Fruit fly (Drosophila melanogaster) ovary, adult (tissue): ENCODE results near the gene CSN8.

ENCODE experiments used
- CG17801 ChIP-seq: fragments of 200-800 bp; optimal IDR thresholded peaks from 2 replicates; lab custom pipeline; 2019; ENCODE audit warnings: missing biosample characterization, mild to moderate bottlenecking, missing genetic modification characterization, moderate library complexity; ENCODE audit not compliant: partially characterized antibody

The CSN8 gene

DNA sequence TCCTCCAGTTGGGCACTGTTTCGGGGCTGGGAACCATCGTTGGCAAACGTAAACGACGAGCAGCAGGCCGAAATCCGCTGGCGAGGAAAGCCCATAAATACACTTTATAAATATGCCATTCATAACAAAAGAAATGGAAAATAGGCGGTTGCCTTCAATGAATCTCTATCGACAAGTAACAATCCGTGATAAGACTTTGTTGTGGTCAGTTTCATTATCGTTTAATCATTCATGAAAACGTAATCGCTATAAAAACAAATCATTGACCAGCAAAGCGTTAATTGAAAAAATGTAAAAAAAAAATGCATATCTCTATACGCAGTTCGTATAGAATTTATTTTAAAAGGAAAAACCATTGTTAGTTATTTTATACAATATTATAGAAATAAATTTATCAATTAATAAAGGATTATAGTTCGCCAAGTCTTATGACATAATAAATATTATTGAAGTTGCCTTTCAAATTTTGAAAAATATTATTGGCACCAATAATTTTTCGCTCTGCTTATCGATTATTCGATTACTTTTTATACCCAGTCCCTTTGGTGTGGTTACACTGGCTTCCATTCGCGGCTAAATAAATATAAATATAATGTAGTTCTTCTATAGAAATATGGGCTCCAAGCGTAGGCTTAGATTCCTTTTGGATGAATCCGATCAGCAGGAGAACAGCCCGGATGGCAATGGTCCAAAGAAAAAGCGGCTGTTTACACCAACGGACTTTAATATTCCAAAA lies 35.4 kb downstream of the CSN8 start, which contains the start of gene CG31898:
TSS of gene CG31898 (plus strand) at position 559 of the 736 bp plus-strand sequence.
- TF ChIP-seq CG17801 (GFP tag; lab: Kevin White, UChicago): no peak

DNA sequence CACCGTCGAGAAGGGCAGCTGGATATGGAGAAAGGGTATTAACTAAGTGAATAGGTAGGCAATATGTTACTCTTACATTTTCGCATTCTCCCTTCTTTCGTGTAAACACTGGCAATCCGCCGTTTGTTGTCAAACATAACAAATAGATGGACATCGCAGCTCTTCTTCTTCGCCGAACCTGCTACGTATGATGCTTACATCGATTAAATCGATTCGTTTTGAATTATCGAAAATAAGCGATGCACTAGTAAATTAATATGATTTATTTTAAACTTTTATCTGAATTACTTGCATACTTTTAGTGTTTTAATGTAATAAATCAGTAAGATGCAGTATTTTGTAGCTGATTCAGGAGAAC lies 38.3 kb downstream of the CSN8 start, which contains the start of gene fy:
TSS of gene fy (minus strand) at position 353 of the 358 bp plus-strand sequence.
- no peak for TF ChIP-seq CG17801 (GFP tag; lab: Kevin White, UChicago)

DNA sequence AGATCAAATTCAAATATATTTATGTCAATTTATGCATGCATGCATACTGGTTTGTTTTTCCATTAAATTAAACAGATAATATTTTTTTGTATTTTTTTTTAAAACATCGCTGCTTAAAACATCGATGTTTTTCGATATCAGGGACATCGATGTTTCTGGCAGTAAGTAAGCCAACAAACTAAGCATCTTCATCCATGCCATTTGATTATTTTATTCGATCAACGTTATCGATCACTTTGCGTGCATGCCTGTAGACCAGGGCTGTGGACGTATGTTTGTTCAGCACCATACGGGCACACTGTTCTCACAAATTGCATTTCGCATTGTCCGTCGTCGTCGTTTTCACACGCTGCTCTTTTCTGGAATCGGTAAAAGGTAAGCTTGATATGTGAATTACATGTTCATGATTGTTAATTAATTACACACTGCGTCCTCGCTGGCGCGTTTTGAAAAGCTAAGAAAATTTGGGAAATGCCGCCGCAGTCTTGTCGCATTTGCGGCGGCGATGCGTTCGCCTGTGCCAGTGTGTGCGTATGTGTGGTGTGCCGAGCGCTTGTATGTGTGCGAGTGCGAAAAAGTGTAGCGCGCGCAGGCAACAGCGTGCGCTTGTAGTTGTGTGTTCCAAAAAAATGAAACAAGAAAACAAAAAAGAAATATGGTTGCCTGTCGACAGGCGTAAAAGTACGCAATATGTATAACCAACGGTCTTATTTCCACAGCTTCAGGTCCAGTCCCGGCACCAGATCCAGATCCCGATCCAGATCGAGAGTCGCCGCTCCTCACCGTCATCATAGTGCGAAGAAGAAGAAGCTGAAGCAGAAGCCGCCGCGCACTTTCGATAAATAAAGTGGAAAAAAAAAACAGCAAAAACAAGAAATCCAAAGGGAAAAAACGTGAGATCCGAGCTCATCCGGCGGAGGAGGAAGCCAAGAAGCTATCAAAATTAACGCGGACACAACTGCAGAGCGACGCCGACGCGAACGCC lies 38.9 kb downstream of the CSN8 start, which contains the start of gene emb:
TSS of gene emb (plus strand) at position 288 of the 985 bp plus-strand sequence.
- peak; percentile 67 for TF ChIP-seq CG17801 (GFP tag; lab: Kevin White, UChicago)

DNA sequence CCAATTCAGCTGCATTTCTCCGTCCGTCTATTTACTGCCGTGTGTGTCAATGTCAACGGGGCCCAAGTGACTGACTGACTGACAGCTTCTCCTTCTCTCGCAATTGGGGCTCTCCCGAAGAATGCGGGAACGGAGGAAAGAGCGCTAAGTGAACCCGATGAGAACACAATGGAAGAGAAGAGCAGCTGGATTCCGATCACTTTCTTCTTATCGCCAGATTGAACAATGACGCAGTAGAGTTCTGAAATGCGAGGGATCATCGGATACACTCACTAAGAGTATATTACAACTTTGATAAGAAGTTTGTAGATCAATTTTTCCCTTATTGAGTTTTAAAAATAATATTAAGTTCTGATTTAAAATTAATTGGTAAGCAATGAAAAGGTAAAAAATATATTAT lies 46.9 kb downstream of the CSN8 start, which contains the start of gene Naglu:
TSS of gene Naglu (minus strand) at position 339 of the 400 bp plus-strand sequence.
- TF ChIP-seq CG17801 (GFP tag; lab: Kevin White, UChicago): no peak
